Worm (Caenorhabditis elegans) whole organism, L4 larva: ENCODE measurements around the gene B0361.14.

Experiments used
- F26F4.8 ChIP-seq: fragments of 200-800 bp; sonication (Bioruptor generic); conservative IDR thresholded peaks from 2 replicates; pipeline ENCODE4 v1.3.6; 2022; ENCODE audit warnings: missing genetic modification characterization, missing compliant biosample characterization
- F37D6.2 ChIP-seq: sonication (generic microtip); optimal IDR thresholded peaks from 2 replicates; lab custom pipeline; 2016; ENCODE audit warnings: mild to moderate bottlenecking, missing genetic modification characterization, missing compliant biosample characterization
- F44E2.7 ChIP-seq: fragments of 200-800 bp; sonication (Bioruptor generic); IDR thresholded peaks from 2 replicates; pipeline ENCODE4 v2.1.2; 2022; ENCODE audit warnings: missing genetic modification characterization, missing compliant biosample characterization
- F49E8.2 ChIP-seq: sonication (generic microtip); optimal IDR thresholded peaks from 2 replicates; lab custom pipeline; 2016; ENCODE audit warnings: missing compliant biosample characterization, mild to moderate bottlenecking, missing genetic modification characterization, borderline replicate concordance
- R02D3.7 ChIP-seq: fragments of 150-350 bp; sonication (generic microtip); optimal IDR thresholded peaks from 3 replicates; lab custom pipeline; 2014; ENCODE audit warnings: missing biosample characterization, missing genetic modification characterization
- T20F7.1 ChIP-seq: fragments of 200-800 bp; sonication (Bioruptor generic); optimal IDR thresholded peaks from 2 replicates; lab custom pipeline; 2018; ENCODE audit warnings: mild to moderate bottlenecking, missing genetic modification characterization, missing compliant biosample characterization
- T26A8.4 ChIP-seq: fragments of 200-800 bp; sonication (Bioruptor generic); IDR thresholded peaks from 2 replicates; pipeline ENCODE4 v1.3.6; 2022; ENCODE audit warnings: missing genetic modification characterization, missing compliant biosample characterization
- Y75B8A.6 ChIP-seq: fragments of 200-800 bp; sonication (Bioruptor generic); IDR thresholded peaks from 2 replicates; pipeline ENCODE4 v1.3.6; 2022; ENCODE audit warnings: missing genetic modification reagents, missing genetic modification characterization, missing compliant biosample characterization
- ZK337.2 ChIP-seq: fragments of 200-800 bp; sonication (Bioruptor generic); IDR thresholded peaks from 2 replicates; pipeline ENCODE4 v1.3.6; 2022; ENCODE audit warnings: missing genetic modification reagents, missing genetic modification characterization, missing compliant biosample characterization
- ama-1 ChIP-seq: fragments of 150-350 bp; optimal IDR thresholded peaks from 2 replicates; lab custom pipeline; 2014; ENCODE audit warnings: inconsistent platforms, mixed read lengths
- arid-1 ChIP-seq: fragments of 200-800 bp; sonication (Bioruptor generic); conservative IDR thresholded peaks from 2 replicates; pipeline ENCODE4 v1.3.6; 2022; ENCODE audit warnings: missing genetic modification reagents, missing genetic modification characterization, missing compliant biosample characterization
- ceh-20 ChIP-seq: fragments of 200-800 bp; sonication (Bioruptor generic); IDR thresholded peaks from 2 replicates; pipeline ENCODE4 v1.3.6; 2022; ENCODE audit warnings: missing genetic modification reagents, missing genetic modification characterization, missing compliant biosample characterization
- ceh-32 ChIP-seq: sonication (generic microtip); optimal IDR thresholded peaks from 2 replicates; lab custom pipeline; 2016; ENCODE audit warnings: mild to moderate bottlenecking, missing genetic modification characterization, missing compliant biosample characterization; ENCODE audit not compliant: poor library complexity
- ceh-82 ChIP-seq: sonication (generic microtip); optimal IDR thresholded peaks from 2 replicates; lab custom pipeline; 2017; ENCODE audit warnings: missing biosample characterization, missing genetic modification characterization
- cey-2 ChIP-seq: sonication (generic microtip); optimal IDR thresholded peaks from 3 replicates; lab custom pipeline; 2017; ENCODE audit warnings: missing genetic modification characterization, mild to moderate bottlenecking, missing compliant biosample characterization, antibody characterized with exemption, borderline replicate concordance; ENCODE audit not compliant: insufficient read depth
- daf-12 ChIP-seq: fragments of 150-350 bp; optimal IDR thresholded peaks from 2 replicates; lab custom pipeline; 2014; ENCODE audit warnings: missing biosample characterization, missing genetic modification reagents, missing genetic modification characterization
- daf-16 ChIP-seq, 3 experiments: sonication (generic microtip); optimal IDR thresholded peaks; 2 replicates each; lab custom pipeline; 2016 to 2017; ENCODE audit warnings: missing genetic modification characterization in 3 of 3, missing genetic modification reagents in 3 of 3, mild to moderate bottlenecking in 2 of 3, missing compliant biosample characterization in 2 of 3, missing biosample characterization in 1 of 3, moderate library complexity in 1 of 3
- dpl-1 ChIP-seq: fragments of 150-350 bp; optimal IDR thresholded peaks from 2 replicates; lab custom pipeline; 2014; ENCODE audit warnings: missing biosample characterization, missing genetic modification reagents, missing genetic modification characterization
- egl-43 ChIP-seq: fragments of 200-800 bp; sonication (Bioruptor generic); IDR thresholded peaks from 2 replicates; pipeline ENCODE4 v1.3.6; 2022; ENCODE audit warnings: missing genetic modification reagents, missing genetic modification characterization, missing compliant biosample characterization
- fos-1 ChIP-seq: fragments of 150-350 bp; optimal IDR thresholded peaks from 2 replicates; lab custom pipeline; 2014; ENCODE audit warnings: missing biosample characterization, missing genetic modification characterization
- gei-8 ChIP-seq: fragments of 200-800 bp; sonication (Bioruptor generic); optimal IDR thresholded peaks from 2 replicates; lab custom pipeline; 2018; ENCODE audit warnings: mild to moderate bottlenecking, missing genetic modification characterization, missing compliant biosample characterization
- hmg-1.1 ChIP-seq: fragments of 200-800 bp; sonication (Bioruptor generic); IDR thresholded peaks from 2 replicates; pipeline ENCODE4 v1.3.6; 2022; ENCODE audit warnings: missing genetic modification reagents, missing genetic modification characterization, missing compliant biosample characterization
- lim-7 ChIP-seq: fragments of 200-800 bp; sonication (Bioruptor generic); IDR thresholded peaks from 2 replicates; pipeline ENCODE4 v1.3.6; 2022; ENCODE audit warnings: missing genetic modification characterization, missing compliant biosample characterization
- lin-15B ChIP-seq: fragments of 150-350 bp; sonication (generic microtip); optimal IDR thresholded peaks from 3 replicates; lab custom pipeline; 2014; ENCODE audit warnings: missing biosample characterization, missing genetic modification characterization
- lin-29 ChIP-seq: fragments of 200-800 bp; sonication (Bioruptor generic); IDR thresholded peaks from 2 replicates; pipeline ENCODE4 v1.3.6; 2022; ENCODE audit warnings: missing genetic modification reagents, missing genetic modification characterization, missing compliant biosample characterization
- lin-38 ChIP-seq: fragments of 200-800 bp; sonication (Bioruptor generic); IDR thresholded peaks from 2 replicates; pipeline ENCODE4 v1.3.6; 2022; ENCODE audit warnings: missing genetic modification reagents, missing genetic modification characterization, missing compliant biosample characterization
- lir-3 ChIP-seq: sonication (generic microtip); optimal IDR thresholded peaks from 2 replicates; lab custom pipeline; 2016; ENCODE audit warnings: mild to moderate bottlenecking, missing genetic modification characterization, missing compliant biosample characterization
- mes-2 ChIP-seq: sonication (generic microtip); optimal IDR thresholded peaks from 2 replicates; lab custom pipeline; 2016; ENCODE audit warnings: missing genotype, mild to moderate bottlenecking, missing genetic modification characterization, missing compliant biosample characterization; ENCODE audit not compliant: poor library complexity, severe bottlenecking
- nhr-102 ChIP-seq: sonication (generic microtip); optimal IDR thresholded peaks from 2 replicates; lab custom pipeline; 2016; ENCODE audit warnings: mild to moderate bottlenecking, missing genetic modification characterization, moderate library complexity, missing compliant biosample characterization
- nhr-11 ChIP-seq: fragments of 150-350 bp; optimal IDR thresholded peaks from 2 replicates; lab custom pipeline; 2014; ENCODE audit warnings: missing biosample characterization, missing genetic modification characterization
- nhr-28 ChIP-seq: fragments of 150-350 bp; optimal IDR thresholded peaks from 2 replicates; lab custom pipeline; 2014; ENCODE audit warnings: missing biosample characterization, missing genetic modification characterization
- nhr-41 ChIP-seq: fragments of 200-800 bp; sonication (Bioruptor generic); IDR thresholded peaks from 2 replicates; pipeline ENCODE4 v1.3.6; 2022; ENCODE audit warnings: missing genetic modification reagents, missing genetic modification characterization, missing compliant biosample characterization
- nhr-48 ChIP-seq: sonication (generic microtip); optimal IDR thresholded peaks from 2 replicates; lab custom pipeline; 2016; ENCODE audit warnings: mild to moderate bottlenecking, missing genetic modification characterization, missing compliant biosample characterization
- nhr-6 ChIP-seq: fragments of 150-350 bp; optimal IDR thresholded peaks from 2 replicates; lab custom pipeline; 2014; ENCODE audit warnings: missing biosample characterization, missing genetic modification characterization
- nhr-76 ChIP-seq: fragments of 150-350 bp; optimal IDR thresholded peaks from 2 replicates; lab custom pipeline; 2014; ENCODE audit warnings: missing biosample characterization, missing genetic modification characterization
- php-3 ChIP-seq: fragments of 200-800 bp; sonication (Bioruptor generic); IDR thresholded peaks from 2 replicates; pipeline ENCODE4 v1.3.6; 2022; ENCODE audit warnings: missing genetic modification reagents, missing genetic modification characterization, missing compliant biosample characterization
- saeg-2 ChIP-seq: fragments of 200-800 bp; sonication (Bioruptor generic); IDR thresholded peaks from 2 replicates; pipeline ENCODE4 v1.3.6; 2022; ENCODE audit warnings: missing genetic modification reagents, missing genetic modification characterization, missing compliant biosample characterization
- sdz-12 ChIP-seq: fragments of 200-800 bp; sonication (Bioruptor generic); optimal IDR thresholded peaks from 2 replicates; lab custom pipeline; 2018; ENCODE audit warnings: mild to moderate bottlenecking, missing genetic modification characterization, missing compliant biosample characterization
- skn-1 ChIP-seq: fragments of 150-350 bp; optimal IDR thresholded peaks from 2 replicates; lab custom pipeline; 2014; ENCODE audit warnings: missing biosample characterization, missing genetic modification characterization
- spr-1 ChIP-seq: sonication (generic microtip); optimal IDR thresholded peaks from 2 replicates; lab custom pipeline; 2016; ENCODE audit warnings: mild to moderate bottlenecking, missing genetic modification characterization, missing compliant biosample characterization
- spr-3 ChIP-seq: fragments of 200-800 bp; sonication (Bioruptor generic); optimal IDR thresholded peaks from 2 replicates; lab custom pipeline; 2018; ENCODE audit warnings: mild to moderate bottlenecking, missing genetic modification characterization, missing compliant biosample characterization
- tag-97 ChIP-seq: fragments of 200-800 bp; sonication (Bioruptor generic); IDR thresholded peaks from 2 replicates; pipeline ENCODE4 v1.3.6; 2022; ENCODE audit warnings: missing genetic modification characterization, missing compliant biosample characterization
- tra-1 ChIP-seq: fragments of 200-800 bp; sonication (Bioruptor generic); IDR thresholded peaks from 2 replicates; pipeline ENCODE4 v1.3.6; 2022; ENCODE audit warnings: missing genetic modification reagents, missing genetic modification characterization, missing compliant biosample characterization
- unc-62 ChIP-seq, 3 experiments: fragments of 150-350 bp in 1 of 3; sonication (generic microtip); optimal IDR thresholded peaks in 2 of 3; peaks in 1 of 3; 1 replicate in 1 of 3; 2 replicates in 2 of 3; lab custom pipeline; 2014 to 2017; ENCODE audit warnings: missing biosample characterization in 3 of 3, missing genetic modification characterization in 3 of 3, missing genetic modification reagents in 3 of 3, missing genotype in 1 of 3
- zfp-3 ChIP-seq: fragments of 200-800 bp; sonication (Bioruptor generic); conservative IDR thresholded peaks from 2 replicates; pipeline ENCODE4 v1.3.6; 2022; ENCODE audit warnings: missing genetic modification reagents, missing genetic modification characterization, missing compliant biosample characterization
- zip-11 ChIP-seq: fragments of 200-800 bp; sonication (Bioruptor generic); IDR thresholded peaks from 2 replicates; pipeline ENCODE4 v1.3.6; 2022; ENCODE audit warnings: missing genetic modification characterization, missing compliant biosample characterization
- ztf-11 ChIP-seq: fragments of 150-350 bp; optimal IDR thresholded peaks from 2 replicates; lab custom pipeline; 2014; ENCODE audit warnings: missing biosample characterization, missing genetic modification characterization

B0361.14 gene

ce11 chrIII:7343389-7343788 is 44.1 kb upstream of the B0361.14 start, which contains the start of gene F08F8.6:
F08F8.6 (plus strand) TSS chrIII:7343689.
- no peak for TF ChIP-seq T20F7.1
- no peak for TF ChIP-seq skn-1 (tag; lab: Kevin White, UChicago)
- no peak for TF ChIP-seq arid-1 (GFP tag; lab: Robert Waterston, UW)
- TF ChIP-seq lin-15B = no peak
- TF ChIP-seq lim-7 = no peak
- TF ChIP-seq dpl-1 = no peak
- no peak for TF ChIP-seq Y75B8A.6 (GFP tag; lab: Robert Waterston, UW)
- TF ChIP-seq F26F4.8 = no peak
- TF ChIP-seq spr-1 (tag; lab: Kevin White, UChicago) = no peak
- TF ChIP-seq nhr-6 (tag; lab: Kevin White, UChicago) = no peak

ce11 chrIII:7339138-7339537 is 39.8 kb upstream of the B0361.14 start:
- no peak for TF ChIP-seq R02D3.7 (tag; lab: Kevin White, UChicago)
- no peak for TF ChIP-seq hmg-1.1 (GFP tag; lab: Robert Waterston, UW)
- no peak for TF ChIP-seq F37D6.2 (tag; lab: Kevin White, UChicago)
- no peak for TF ChIP-seq zip-11 (GFP tag; lab: Robert Waterston, UW)
- TF ChIP-seq T26A8.4 (GFP tag; lab: Robert Waterston, UW) = no peak
- TF ChIP-seq nhr-41 (GFP tag; lab: Robert Waterston, UW) = no peak
- TF ChIP-seq unc-62 (GFP tag; optimal IDR thresholded peaks at IDR 0.05 in 1 of 2; lab: Kevin White, UChicago) = no peak
- TF ChIP-seq unc-62 (tag; optimal IDR thresholded peaks at IDR 0.05; lab: Kevin White, UChicago) = no peak
- TF ChIP-seq lin-29 = no peak
- TF ChIP-seq egl-43 = no peak
- no peak for TF ChIP-seq cey-2 (tag; lab: Kevin White, UChicago)
- TF ChIP-seq F49E8.2 (tag; lab: Kevin White, UChicago) = no peak
- no peak for TF ChIP-seq nhr-28 (tag; lab: Kevin White, UChicago)
- TF ChIP-seq saeg-2 = no peak

ce11 chrIII:7338693-7339092 is 39.4 kb upstream of the B0361.14 start, which contains the start of gene kap-1:
kap-1 (plus strand) TSS chrIII:7338835.
- peak; percentile 22 for TF ChIP-seq nhr-48
- TF ChIP-seq daf-16 (GFP tag; optimal IDR thresholded peaks at IDR 0.05; lab: Kevin White, UChicago) = peak in 1 of 2 experiments; percentile 12
- TF ChIP-seq daf-16 (tag; optimal IDR thresholded peaks at IDR 0.05; lab: Kevin White, UChicago) = peak; percentile 18
- TF ChIP-seq tag-97 (GFP tag; lab: Robert Waterston, UW) = no peak
- peak; percentile 29 for TF ChIP-seq nhr-102 (tag; lab: Kevin White, UChicago)
- peak; percentile 29 for TF ChIP-seq spr-3 (GFP tag; lab: Kevin White, UChicago)
- TF ChIP-seq nhr-28 (tag; lab: Kevin White, UChicago) = no peak
- TF ChIP-seq sdz-12 (GFP tag; lab: Kevin White, UChicago) = peak; percentile 26
- peak; percentile 18 for TF ChIP-seq T20F7.1
- TF ChIP-seq nhr-11 (tag; lab: Kevin White, UChicago) = no peak
- TF ChIP-seq F44E2.7 = 0 out of 2 replicates have a peak, but pooled peaks have one; percentile 50
- 0 out of 2 replicates have a peak, but pooled peaks have one; percentile 26 for TF ChIP-seq T26A8.4 (GFP tag; lab: Robert Waterston, UW)
- TF ChIP-seq mes-2 = peak; percentile 20
- peak; percentile 75 for TF ChIP-seq ama-1 (lab: Kevin White, UChicago)
- TF ChIP-seq ceh-82 = no peak
- peak; percentile 13 for TF ChIP-seq gei-8 (GFP tag; lab: Kevin White, UChicago)
- TF ChIP-seq lir-3 = no peak
- TF ChIP-seq ceh-20 (GFP tag; lab: Robert Waterston, UW) = no peak
- TF ChIP-seq ceh-32 (tag; lab: Kevin White, UChicago) = no peak
- no peak for TF ChIP-seq php-3
- no peak for TF ChIP-seq daf-12 (tag; lab: Kevin White, UChicago)
- 0 out of 2 replicates have a peak, but pooled peaks have one; percentile 5 for TF ChIP-seq tra-1 (GFP tag; lab: Robert Waterston, UW)
- TF ChIP-seq lin-38 (GFP tag; lab: Robert Waterston, UW) = 0 out of 2 replicates have a peak, but pooled peaks have one; percentile 21
- no peak; the same call in 1 of the 2 replicates for TF ChIP-seq zfp-3 (GFP tag; lab: Robert Waterston, UW)
- no peak for TF ChIP-seq ztf-11 (tag; lab: Kevin White, UChicago)
- 0 out of 2 replicates have a peak, but pooled peaks have one; percentile 37 for TF ChIP-seq ZK337.2
- no peak for TF ChIP-seq fos-1 (tag; lab: Kevin White, UChicago)
- no peak for TF ChIP-seq nhr-76 (tag; lab: Kevin White, UChicago)
- peak; percentile 64 for TF ChIP-seq egl-43
